Worm (Caenorhabditis elegans) whole organism, L2 larva: ENCODE data around the gene oga-1.

Source experiments
- C34F6.9 ChIP-seq: fragments of 150-350 bp; optimal IDR thresholded peaks from 2 replicates; lab custom pipeline; 2014; ENCODE audit warnings: missing biosample characterization, missing genetic modification characterization
- F13H6.1 ChIP-seq: sonication (generic microtip); optimal IDR thresholded peaks from 2 replicates; lab custom pipeline; 2016; ENCODE audit warnings: missing genetic modification characterization, missing compliant biosample characterization
- R02D3.7 ChIP-seq: fragments of 150-350 bp; optimal IDR thresholded peaks from 2 replicates; lab custom pipeline; 2014; ENCODE audit warnings: missing biosample characterization, missing genetic modification characterization
- Y55F3AM.14 ChIP-seq: fragments of 200-800 bp; sonication (Bioruptor generic); optimal IDR thresholded peaks from 2 replicates; lab custom pipeline; 2018; ENCODE audit warnings: mild to moderate bottlenecking, missing genetic modification characterization, missing compliant biosample characterization
- ZK546.5 ChIP-seq: sonication (generic microtip); optimal IDR thresholded peaks from 2 replicates; lab custom pipeline; 2017; ENCODE audit warnings: missing biosample characterization, missing genetic modification characterization
- alr-1 ChIP-seq: fragments of 150-350 bp; optimal IDR thresholded peaks from 2 replicates; lab custom pipeline; 2014; ENCODE audit warnings: missing biosample characterization, missing genetic modification characterization
- aly-2 ChIP-seq: fragments of 150-350 bp; optimal IDR thresholded peaks from 2 replicates; lab custom pipeline; 2014; ENCODE audit warnings: missing biosample characterization, missing genetic modification characterization
- ceh-16 ChIP-seq: fragments of 150-350 bp; optimal IDR thresholded peaks from 2 replicates; lab custom pipeline; 2014; ENCODE audit warnings: missing biosample characterization, missing genetic modification characterization
- ceh-82 ChIP-seq: fragments of 150-350 bp; optimal IDR thresholded peaks from 2 replicates; lab custom pipeline; 2014; ENCODE audit warnings: missing biosample characterization, missing genetic modification characterization
- crh-2 ChIP-seq: sonication (generic microtip); optimal IDR thresholded peaks from 2 replicates; lab custom pipeline; 2017; ENCODE audit warnings: missing biosample characterization, missing genetic modification characterization
- dmd-4 ChIP-seq: sonication (generic microtip); optimal IDR thresholded peaks from 2 replicates; lab custom pipeline; 2017; ENCODE audit warnings: missing biosample characterization, missing genetic modification characterization
- egl-27 ChIP-seq: sonication (generic microtip); optimal IDR thresholded peaks from 3 replicates; lab custom pipeline; 2017; ENCODE audit warnings: missing biosample characterization, missing genetic modification reagents, missing genetic modification characterization
- elt-1 ChIP-seq: fragments of 150-350 bp; optimal IDR thresholded peaks from 2 replicates; lab custom pipeline; 2014; ENCODE audit warnings: missing biosample characterization, missing genetic modification characterization
- elt-3 ChIP-seq: sonication (generic microtip); optimal IDR thresholded peaks from 2 replicates; lab custom pipeline; 2017; ENCODE audit warnings: missing biosample characterization, missing genetic modification characterization
- fos-1 ChIP-seq: fragments of 150-350 bp; optimal IDR thresholded peaks from 2 replicates; lab custom pipeline; 2014; ENCODE audit warnings: missing biosample characterization, missing genetic modification characterization
- gmeb-1 ChIP-seq: fragments of 150-350 bp; optimal IDR thresholded peaks from 2 replicates; lab custom pipeline; 2014; ENCODE audit warnings: missing biosample characterization, missing genetic modification characterization
- lin-11 ChIP-seq: fragments of 150-350 bp; sonication (generic microtip); optimal IDR thresholded peaks from 2 replicates; lab custom pipeline; 2014; ENCODE audit warnings: missing biosample characterization, missing genetic modification characterization, inconsistent platforms, mixed read lengths
- lin-13 ChIP-seq: fragments of 150-350 bp; optimal IDR thresholded peaks from 2 replicates; lab custom pipeline; 2014; ENCODE audit warnings: missing biosample characterization, missing genetic modification reagents, missing genetic modification characterization
- mbf-1 ChIP-seq: sonication (generic microtip); optimal IDR thresholded peaks from 2 replicates; lab custom pipeline; 2017; ENCODE audit warnings: missing biosample characterization, missing genetic modification characterization
- mdl-1 ChIP-seq, 2 experiments: fragments of 150-350 bp in 1 of 2; sonication (generic microtip) in 1 of 2; optimal IDR thresholded peaks; 2 replicates each; lab custom pipeline; 2017; ENCODE audit warnings: missing biosample characterization in 2 of 2, missing genetic modification characterization in 2 of 2
- nhr-10 ChIP-seq: sonication (generic microtip); optimal IDR thresholded peaks from 2 replicates; lab custom pipeline; 2017; ENCODE audit warnings: missing biosample characterization, missing genetic modification characterization
- nhr-12 ChIP-seq: fragments of 150-350 bp; optimal IDR thresholded peaks from 2 replicates; lab custom pipeline; 2014; ENCODE audit warnings: missing biosample characterization, missing genetic modification characterization
- nhr-129 ChIP-seq: fragments of 150-350 bp; optimal IDR thresholded peaks from 2 replicates; lab custom pipeline; 2014; ENCODE audit warnings: missing biosample characterization, missing genetic modification characterization
- nhr-21 ChIP-seq: fragments of 150-350 bp; optimal IDR thresholded peaks from 2 replicates; lab custom pipeline; 2014; ENCODE audit warnings: missing biosample characterization, missing genetic modification characterization
- nhr-23 ChIP-seq: fragments of 150-350 bp; optimal IDR thresholded peaks from 2 replicates; lab custom pipeline; 2014; ENCODE audit warnings: missing biosample characterization, missing genetic modification reagents, missing genetic modification characterization
- nhr-237 ChIP-seq: fragments of 150-350 bp; optimal IDR thresholded peaks from 2 replicates; lab custom pipeline; 2014; ENCODE audit warnings: missing biosample characterization, missing genetic modification characterization
- nhr-25 ChIP-seq: fragments of 150-350 bp; sonication (generic microtip); optimal IDR thresholded peaks from 3 replicates; lab custom pipeline; 2014; ENCODE audit warnings: missing biosample characterization, missing genetic modification characterization
- nhr-6 ChIP-seq: fragments of 150-350 bp; optimal IDR thresholded peaks from 2 replicates; lab custom pipeline; 2014; ENCODE audit warnings: missing biosample characterization, missing genetic modification characterization
- nhr-77 ChIP-seq: fragments of 150-350 bp; optimal IDR thresholded peaks from 2 replicates; lab custom pipeline; 2014; ENCODE audit warnings: missing biosample characterization, missing genetic modification characterization
- peb-1 ChIP-seq: fragments of 150-350 bp; optimal IDR thresholded peaks from 2 replicates; lab custom pipeline; 2014; ENCODE audit warnings: missing biosample characterization, missing genetic modification characterization
- sem-4 ChIP-seq: fragments of 150-350 bp; optimal IDR thresholded peaks from 2 replicates; lab custom pipeline; 2014; ENCODE audit warnings: missing biosample characterization, missing genetic modification reagents, missing genetic modification characterization
- skn-1 ChIP-seq: sonication (generic microtip); optimal IDR thresholded peaks from 2 replicates; lab custom pipeline; 2017; ENCODE audit warnings: missing biosample characterization, missing genetic modification characterization
- snpc-4 ChIP-seq: fragments of 150-350 bp; optimal IDR thresholded peaks from 2 replicates; lab custom pipeline; 2014; ENCODE audit warnings: missing biosample characterization, missing genetic modification characterization
- unc-39 ChIP-seq: fragments of 150-350 bp; optimal IDR thresholded peaks from 2 replicates; lab custom pipeline; 2014; ENCODE audit warnings: missing biosample characterization, missing genetic modification characterization
- unc-62 ChIP-seq: fragments of 150-350 bp; optimal IDR thresholded peaks from 2 replicates; lab custom pipeline; 2014; ENCODE audit warnings: missing biosample characterization, missing genetic modification reagents, missing genetic modification characterization
- zag-1 ChIP-seq: fragments of 150-350 bp; optimal IDR thresholded peaks from 2 replicates; lab custom pipeline; 2014; ENCODE audit warnings: missing biosample characterization, missing genetic modification characterization
- ztf-1 ChIP-seq: fragments of 200-800 bp; sonication (Bioruptor generic); conservative IDR thresholded peaks from 2 replicates; pipeline ENCODE4 v1.3.6; 2022; ENCODE audit warnings: missing genetic modification characterization, missing compliant biosample characterization
- ztf-11 ChIP-seq: sonication (generic microtip); optimal IDR thresholded peaks from 2 replicates; lab custom pipeline; 2017; ENCODE audit warnings: missing biosample characterization, missing genetic modification characterization
- ztf-4 ChIP-seq: fragments of 150-350 bp; optimal IDR thresholded peaks from 2 replicates; lab custom pipeline; 2014; ENCODE audit warnings: missing biosample characterization, missing genetic modification characterization

oga-1 gene

DNA sequence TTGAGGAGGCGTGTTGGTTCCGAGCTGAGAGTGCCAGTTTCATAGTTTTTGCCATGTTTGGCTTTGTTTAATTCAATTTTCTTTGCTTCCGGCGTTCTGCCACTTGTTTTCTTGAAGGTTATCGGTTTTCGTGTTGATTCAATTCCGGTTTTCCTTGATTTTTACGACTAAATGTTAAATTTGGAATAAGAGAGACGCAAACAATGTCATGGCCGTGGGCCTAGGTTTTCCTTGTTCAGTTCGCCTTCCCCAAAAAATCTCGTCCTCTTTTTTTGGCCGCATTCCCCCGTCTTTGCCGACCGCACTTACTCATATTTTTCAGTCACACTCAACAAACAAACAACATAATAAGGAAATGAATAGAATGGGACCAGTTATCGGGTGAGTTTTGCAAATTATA lies 46.5 kb upstream of the oga-1 start, which contains the start of gene C23F12.9:
Gene C23F12.9, plus strand, starts transcription at position 301 of the 400 bp plus-strand sequence.
- TF ChIP-seq ceh-82 (no peak), skn-1 (no peak), mbf-1 (tag; lab: Kevin White, UChicago) (no peak), nhr-10 (no peak), peb-1 (tag; lab: Kevin White, UChicago) (no peak), ztf-4 (no peak), elt-1 (tag; lab: Kevin White, UChicago) (no peak), nhr-237 (no peak), nhr-77 (tag; lab: Kevin White, UChicago) (no peak), alr-1 (tag; lab: Kevin White, UChicago) (no peak), nhr-129 (tag; lab: Kevin White, UChicago) (no peak), R02D3.7 (no peak), zag-1 (tag; lab: Kevin White, UChicago) (no peak), nhr-12 (tag; lab: Kevin White, UChicago) (no peak), ceh-16 (no peak), nhr-21 (no peak)

DNA sequence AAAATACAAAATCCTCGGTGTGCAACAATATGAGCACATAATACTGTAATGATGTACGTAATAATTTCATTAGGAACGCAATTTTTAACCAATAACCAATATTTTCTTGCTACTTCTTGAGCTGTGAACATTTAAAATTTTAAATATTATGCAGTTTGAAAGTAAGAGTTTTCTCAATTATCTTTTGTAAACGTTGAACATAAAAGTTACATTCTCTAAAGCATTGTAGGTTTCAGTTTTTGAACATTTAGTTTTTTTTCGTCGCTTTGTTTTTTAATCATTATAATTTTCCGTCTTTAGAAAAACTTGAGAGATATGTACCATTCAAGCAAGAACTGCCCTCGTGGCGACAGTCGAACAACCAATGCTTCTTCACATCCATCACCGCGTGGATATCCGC lies 44.1 kb upstream of the oga-1 start, which contains the start of gene C23F12.3:
Gene C23F12.3, plus strand, starts transcription at position 301 of the 400 bp plus-strand sequence.
- TF ChIP-seq ztf-1, result no peak
- TF ChIP-seq egl-27 (tag; lab: Kevin White, UChicago), result no peak
- TF ChIP-seq nhr-129 (tag; lab: Kevin White, UChicago), result no peak
- no peak for TF ChIP-seq crh-2 (tag; lab: Kevin White, UChicago)
- TF ChIP-seq elt-3 (tag; lab: Kevin White, UChicago), result no peak
- no peak for TF ChIP-seq Y55F3AM.14 (GFP tag; lab: Kevin White, UChicago)
- no peak for TF ChIP-seq nhr-10
- TF ChIP-seq zag-1 (tag; lab: Kevin White, UChicago), result no peak
- TF ChIP-seq C34F6.9 (tag; lab: Kevin White, UChicago), result no peak
- TF ChIP-seq nhr-21, result no peak
- no peak for TF ChIP-seq peb-1 (tag; lab: Kevin White, UChicago)
- no peak for TF ChIP-seq R02D3.7

DNA sequence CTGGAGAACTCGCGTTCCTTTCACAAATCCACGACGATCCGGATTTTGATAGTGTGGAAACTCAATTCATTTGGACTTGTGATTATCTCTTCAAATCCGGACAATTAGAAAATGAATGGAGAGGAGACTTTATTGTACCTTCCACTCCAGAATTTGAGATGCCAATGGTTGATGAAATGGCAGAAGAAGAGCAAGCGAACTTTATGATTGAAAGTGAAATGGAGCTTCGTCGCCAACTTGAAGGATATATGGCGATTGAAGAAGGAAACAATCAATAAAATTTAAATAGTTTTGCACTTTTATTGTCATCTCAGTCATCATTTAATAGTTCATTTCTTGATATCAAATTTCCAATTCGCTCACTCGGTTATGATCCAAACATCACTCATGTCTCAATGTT lies 41.5 kb upstream of the oga-1 start:
- TF ChIP-seq Y55F3AM.14 (GFP tag; lab: Kevin White, UChicago), result no peak
- TF ChIP-seq nhr-237, result no peak
- TF ChIP-seq ztf-1, result no peak
- no peak for TF ChIP-seq aly-2 (tag; lab: Kevin White, UChicago)
- TF ChIP-seq ztf-11 (tag; lab: Kevin White, UChicago), result no peak
- TF ChIP-seq fos-1 (tag; lab: Kevin White, UChicago), result no peak
- TF ChIP-seq nhr-12 (tag; lab: Kevin White, UChicago), result no peak
- no peak for TF ChIP-seq nhr-129 (tag; lab: Kevin White, UChicago)
- no peak for TF ChIP-seq ceh-16
- no peak for TF ChIP-seq zag-1 (tag; lab: Kevin White, UChicago)
- TF ChIP-seq lin-13 (GFP tag; lab: Kevin White, UChicago), result no peak
- no peak for TF ChIP-seq lin-11 (tag; lab: Kevin White, UChicago)
- no peak for TF ChIP-seq skn-1

DNA sequence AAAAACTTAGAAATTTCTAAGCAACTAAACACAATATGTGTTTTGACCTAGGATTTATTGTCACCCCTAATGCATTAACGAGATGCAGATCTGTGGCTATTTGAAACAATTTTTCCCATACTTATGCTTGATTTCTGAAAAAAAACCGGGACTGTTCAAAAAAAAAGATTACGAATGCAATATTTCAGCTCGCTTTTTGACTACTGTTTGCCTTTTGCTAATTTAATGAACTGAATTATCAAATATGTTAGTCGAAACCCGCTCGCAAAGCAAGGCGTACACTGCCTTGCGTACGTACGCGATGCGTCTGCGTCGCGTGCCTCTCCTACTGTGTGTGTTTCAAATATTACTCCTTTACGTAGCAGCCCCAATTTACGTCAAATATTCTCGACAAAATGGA lies 39.8 kb upstream of the oga-1 start, which contains the start of gene C23F12.4:
Gene C23F12.4, plus strand, starts transcription at position 301 of the 400 bp plus-strand sequence.
- TF ChIP-seq ZK546.5 (no peak), sem-4 (tag; lab: Kevin White, UChicago) (no peak), fos-1 (tag; lab: Kevin White, UChicago) (no peak), unc-39 (tag; lab: Kevin White, UChicago) (no peak), mbf-1 (tag; lab: Kevin White, UChicago) (no peak), ceh-82 (no peak), F13H6.1 (tag; lab: Kevin White, UChicago) (no peak), nhr-12 (tag; lab: Kevin White, UChicago) (no peak), crh-2 (tag; lab: Kevin White, UChicago) (no peak), gmeb-1 (tag; lab: Kevin White, UChicago) (no peak), R02D3.7 (no peak), elt-3 (tag; lab: Kevin White, UChicago) (no peak), aly-2 (tag; lab: Kevin White, UChicago) (no peak), nhr-25 (tag; lab: Kevin White, UChicago) (no peak), ztf-4 (no peak)

DNA sequence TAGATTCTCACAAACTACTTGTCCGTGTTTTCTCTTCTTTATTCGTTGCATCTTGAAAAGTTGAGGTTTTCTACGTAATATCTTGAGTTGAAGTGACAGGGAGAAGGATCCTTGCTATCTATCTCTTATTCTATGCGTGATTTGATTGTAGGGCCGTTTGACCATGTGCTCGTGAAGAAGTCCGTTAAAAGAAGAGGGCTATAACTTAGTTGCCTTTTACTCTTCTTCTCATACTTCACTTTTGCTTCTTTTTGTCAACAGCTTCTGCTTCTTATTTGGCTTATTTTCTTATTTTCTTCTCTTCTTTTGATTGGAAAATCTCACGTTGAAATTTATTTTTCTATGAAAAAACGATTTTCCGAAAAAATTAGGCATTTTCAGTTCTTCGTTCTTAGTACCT lies 26.5 kb upstream of the oga-1 start:
- TF ChIP-seq elt-3 (tag; lab: Kevin White, UChicago) (no peak), mdl-1 (tag; optimal IDR thresholded peaks at IDR 0.05; lab: Kevin White, UChicago) (no peak), ztf-1 (no peak), fos-1 (tag; lab: Kevin White, UChicago) (no peak), nhr-6 (no peak), nhr-23 (tag; lab: Kevin White, UChicago) (no peak), elt-1 (tag; lab: Kevin White, UChicago) (no peak), unc-62 (GFP tag; lab: Kevin White, UChicago) (no peak), alr-1 (tag; lab: Kevin White, UChicago) (no peak), Y55F3AM.14 (GFP tag; lab: Kevin White, UChicago) (no peak), dmd-4 (no peak), unc-39 (tag; lab: Kevin White, UChicago) (no peak), snpc-4 (tag; lab: Kevin White, UChicago) (no peak), nhr-21 (no peak), lin-13 (GFP tag; lab: Kevin White, UChicago) (no peak), nhr-12 (tag; lab: Kevin White, UChicago) (no peak), ZK546.5 (no peak)
